Worm (Caenorhabditis elegans): ENCODE data around the gene ZK180.6.

- no peak for TF ChIP-seq cog-1 (tag; optimal IDR thresholded peaks at IDR 0.05)
- TF ChIP-seq klf-2 (GFP tag; conservative IDR thresholded peaks at IDR 0.05), result no peak
Observed at ce11 chrIV:4481298-4481697, 43.5 kb downstream of the ZK180.6 start.

Measured in whole organism, midembryonic.